Fruit fly (Drosophila melanogaster): ENCODE results near the gene CG4709.

The CG4709 gene

dm6 chr2L:10003593-10003992 is 49.5 kb downstream of the CG4709 start, which contains the start of gene Ndf (continued):
- TF ChIP-seq N (GFP tag; optimal IDR thresholded peaks at IDR 0.05) = no peak

DNA sequence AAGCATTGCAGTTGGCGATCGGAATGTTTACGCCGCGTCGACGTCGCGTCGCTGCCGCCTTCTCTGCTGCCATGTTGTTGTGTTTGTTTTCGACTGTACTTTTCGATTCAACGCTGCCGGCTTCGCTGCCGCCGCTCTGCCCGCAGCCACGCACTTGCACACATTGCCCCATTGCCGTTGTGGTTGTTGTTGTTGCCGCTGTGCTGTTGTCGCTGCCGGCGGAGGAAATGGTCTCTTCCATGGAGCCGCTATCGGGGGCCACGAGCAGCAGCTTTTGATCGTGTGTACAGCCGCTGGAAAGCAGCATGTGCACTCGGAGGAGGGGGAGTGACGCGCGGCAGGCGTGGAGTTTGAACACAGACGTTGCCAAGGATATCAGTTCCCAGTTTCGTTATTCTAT is 50.4 kb downstream of the CG4709 start:
- TF ChIP-seq Mio (GFP tag; optimal IDR thresholded peaks at IDR 0.05) = no peak
- no peak for TF ChIP-seq jim (GFP tag; optimal IDR thresholded peaks at IDR 0.05)
- no peak for TF ChIP-seq lola (GFP tag; optimal IDR thresholded peaks at IDR 0.05)
- no peak for TF ChIP-seq h (GFP tag; optimal IDR thresholded peaks at IDR 0.05)
- TF ChIP-seq fru (GFP tag; optimal IDR thresholded peaks at IDR 0.05) = no peak

Data from whole organism, wandering third instar larva.